Fruit fly (Drosophila melanogaster): ENCODE measurements around the gene w.

The w gene

DNA sequence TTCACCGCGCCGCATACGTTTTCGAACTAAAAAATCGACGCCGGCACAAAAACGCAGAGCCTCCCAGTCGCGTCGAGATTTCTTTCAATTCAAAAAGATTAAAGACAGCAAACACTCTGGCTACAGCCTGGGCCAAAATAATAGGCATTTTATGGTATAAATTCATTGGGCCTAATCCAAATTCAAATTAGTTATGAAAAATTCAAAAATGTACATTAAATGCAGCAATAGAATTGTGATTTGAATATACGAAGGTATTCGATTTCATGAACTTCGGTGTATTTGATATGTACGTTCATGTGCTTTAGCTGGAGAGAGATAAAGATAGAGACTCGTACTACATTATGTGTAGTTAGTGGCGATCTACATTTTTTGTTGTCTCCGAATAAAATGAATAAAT, 52.2 kb downstream of the w start, which contains the start of gene Syx4 (continued):
- TF ChIP-seq rgr (GFP tag; optimal IDR thresholded peaks at IDR 0.05) (peak; percentile 95), dmrt93B (GFP tag; optimal IDR thresholded peaks at IDR 0.05) (peak; percentile 67), Hr78 (GFP tag; optimal IDR thresholded peaks at IDR 0.05) (no peak), jim (GFP tag; optimal IDR thresholded peaks at IDR 0.05) (no peak), GATAd (GFP tag; optimal IDR thresholded peaks at IDR 0.05) (no peak), foxo (GFP tag; optimal IDR thresholded peaks at IDR 0.05) (peak; percentile 81 to 91), Dif (GFP tag; optimal IDR thresholded peaks at IDR 0.05; ENCODE audit: partially characterized antibody) (no peak), OdsH (GFP tag; optimal IDR thresholded peaks at IDR 0.05) (peak; percentile 88), Myc (optimal IDR thresholded peaks at IDR 0.05) (no peak), sage (GFP tag; optimal IDR thresholded peaks at IDR 0.05) (peak; percentile 78), fru (GFP tag; optimal IDR thresholded peaks at IDR 0.05) (peak; percentile 88)

DNA sequence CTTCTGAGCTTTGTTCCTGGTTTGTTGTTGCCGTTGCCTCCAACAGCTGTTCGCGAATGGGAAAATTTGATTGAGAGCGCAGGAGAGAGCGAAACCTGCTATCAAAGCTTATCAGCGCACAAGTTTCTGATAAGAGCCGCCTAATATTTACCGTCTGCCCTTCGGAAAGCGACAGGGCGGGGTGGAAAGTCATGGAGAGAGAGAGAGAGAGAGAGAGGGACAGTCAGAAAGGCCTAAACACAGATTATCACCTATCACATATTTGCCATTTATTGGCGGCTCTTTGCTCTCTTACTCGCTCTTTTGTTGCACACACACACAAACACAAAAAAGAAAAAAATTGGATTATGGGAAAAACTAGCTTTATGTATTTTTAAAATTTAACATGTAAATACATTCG, 52.7 kb downstream of the w start:
- TF ChIP-seq Sp1 (GFP tag; optimal IDR thresholded peaks at IDR 0.05) (no peak), ey (GFP tag; optimal IDR thresholded peaks at IDR 0.05) (no peak), Dfd (GFP tag; optimal IDR thresholded peaks at IDR 0.05) (no peak), sage (GFP tag; optimal IDR thresholded peaks at IDR 0.05) (no peak), rgr (GFP tag; optimal IDR thresholded peaks at IDR 0.05) (no peak), dmrt93B (GFP tag; optimal IDR thresholded peaks at IDR 0.05) (no peak), Dif (GFP tag; optimal IDR thresholded peaks at IDR 0.05; ENCODE audit: partially characterized antibody) (peak; percentile 31)

DNA sequence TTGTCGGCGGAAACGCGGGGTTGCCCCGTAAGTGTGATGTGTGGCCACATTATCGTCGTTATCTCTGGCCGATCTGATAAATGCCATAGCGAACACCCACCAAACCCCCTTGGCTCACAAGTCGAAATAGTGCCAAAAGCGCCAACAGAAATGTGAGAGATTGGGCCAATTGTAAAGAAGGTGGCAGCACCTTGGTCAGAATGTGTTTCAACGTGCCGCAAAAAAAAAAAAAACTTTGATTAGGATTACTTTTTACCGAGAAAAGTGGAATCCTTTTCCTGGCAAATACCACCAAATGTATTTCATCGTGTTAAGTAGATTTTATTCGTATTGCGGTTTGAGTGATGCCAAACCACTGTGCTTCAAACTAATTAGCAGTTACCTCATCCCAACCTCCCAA, 53.2 kb downstream of the w start:
- peak; percentile 72 for TF ChIP-seq h (GFP tag; optimal IDR thresholded peaks at IDR 0.05)
- peak in 1 of 2 experiments; percentile 75 for TF ChIP-seq foxo (GFP tag; optimal IDR thresholded peaks at IDR 0.05)
- TF ChIP-seq Hr83 (GFP tag; optimal IDR thresholded peaks at IDR 0.05; ENCODE audit: poor library complexity, severe bottlenecking), result no peak
- no peak for TF ChIP-seq dsf (GFP tag; optimal IDR thresholded peaks at IDR 0.05; ENCODE audit: borderline replicate concordance)
- no peak for TF ChIP-seq Vsx2 (GFP tag; optimal IDR thresholded peaks at IDR 0.05; ENCODE audit: partially characterized antibody)
- TF ChIP-seq Abd-B (GFP tag; optimal IDR thresholded peaks at IDR 0.05), result no peak
- TF ChIP-seq ey (GFP tag; optimal IDR thresholded peaks at IDR 0.05), result peak; percentile 56
- peak; percentile 62 for TF ChIP-seq sv (GFP tag; optimal IDR thresholded peaks at IDR 0.05)
- TF ChIP-seq HLH106 (tag; optimal IDR thresholded peaks at IDR 0.05), result no peak
- peak; percentile 54 for TF ChIP-seq br (GFP tag; optimal IDR thresholded peaks at IDR 0.05)
- no peak for TF ChIP-seq tai (GFP tag; optimal IDR thresholded peaks at IDR 0.05)
- no peak for TF ChIP-seq jim (GFP tag; optimal IDR thresholded peaks at IDR 0.05)
- no peak for TF ChIP-seq dl (GFP tag; optimal IDR thresholded peaks at IDR 0.05; ENCODE audit: insufficient read depth in 1 of 2, partially characterized antibody in 2 of 2)
- no peak for TF ChIP-seq Myc (optimal IDR thresholded peaks at IDR 0.05)
- TF ChIP-seq Hnf4 (GFP tag; optimal IDR thresholded peaks at IDR 0.05), result no peak
- no peak for TF ChIP-seq Rel (GFP tag; optimal IDR thresholded peaks at IDR 0.05)
- no peak for TF ChIP-seq Rel (tag; optimal IDR thresholded peaks at IDR 0.05)
- TF ChIP-seq brk (GFP tag; optimal IDR thresholded peaks at IDR 0.05), result no peak
- TF ChIP-seq Jra (GFP tag; optimal IDR thresholded peaks at IDR 0.05), result no peak
- TF ChIP-seq Dif (GFP tag; optimal IDR thresholded peaks at IDR 0.05; ENCODE audit: partially characterized antibody), result no peak
- TF ChIP-seq Hr78 (GFP tag; optimal IDR thresholded peaks at IDR 0.05), result no peak
- no peak for TF ChIP-seq Sp1 (GFP tag; optimal IDR thresholded peaks at IDR 0.05)
- no peak for TF ChIP-seq CG32264 (GFP tag; optimal IDR thresholded peaks at IDR 0.05)
- no peak for TF ChIP-seq N (GFP tag; optimal IDR thresholded peaks at IDR 0.05)
- no peak for TF ChIP-seq CG9705 (GFP tag; optimal IDR thresholded peaks at IDR 0.05)
- peak; percentile 70 for TF ChIP-seq rgr (GFP tag; optimal IDR thresholded peaks at IDR 0.05)
- TF ChIP-seq sage (GFP tag; optimal IDR thresholded peaks at IDR 0.05), result no peak
- no peak for TF ChIP-seq dmrt93B (GFP tag; optimal IDR thresholded peaks at IDR 0.05)
- no peak for TF ChIP-seq lola (GFP tag; optimal IDR thresholded peaks at IDR 0.05)
- peak; percentile 31 for TF ChIP-seq psq (GFP tag; optimal IDR thresholded peaks at IDR 0.05)
- no peak for TF ChIP-seq woc (GFP tag; optimal IDR thresholded peaks at IDR 0.05)
- no peak for TF ChIP-seq Dfd (GFP tag; optimal IDR thresholded peaks at IDR 0.05)
- TF ChIP-seq CrebA (GFP tag; optimal IDR thresholded peaks at IDR 0.05; ENCODE audit: borderline replicate concordance), result no peak
- peak; percentile 55 for TF ChIP-seq fru (GFP tag; optimal IDR thresholded peaks at IDR 0.05)
- TF ChIP-seq OdsH (GFP tag; optimal IDR thresholded peaks at IDR 0.05), result peak; percentile 54
- TF ChIP-seq GATAd (GFP tag; optimal IDR thresholded peaks at IDR 0.05), result no peak
- no peak for TF ChIP-seq usp (GFP tag; optimal IDR thresholded peaks at IDR 0.05)

Measured in whole organism, wandering third instar larva.